Worm (Caenorhabditis elegans) whole organism, mixed stage, embryonic: ENCODE results near the gene mai-2.

Experiments
- blmp-1 ChIP-seq: fragments of 150-350 bp; optimal IDR thresholded peaks from 2 replicates; lab custom pipeline; 2014; ENCODE audit warnings: missing biosample characterization, missing genetic modification characterization
- ceh-83 ChIP-seq: fragments of 200-800 bp; sonication (Bioruptor generic); optimal IDR thresholded peaks from 2 replicates; lab custom pipeline; 2018; ENCODE audit warnings: mild to moderate bottlenecking, missing genetic modification characterization, missing compliant biosample characterization
- mab-5 ChIP-seq: fragments of 150-350 bp; optimal IDR thresholded peaks from 2 replicates; lab custom pipeline; 2014; ENCODE audit warnings: missing biosample characterization, missing genetic modification characterization
- nhr-12 ChIP-seq: fragments of 150-350 bp; optimal IDR thresholded peaks from 2 replicates; lab custom pipeline; 2014; ENCODE audit warnings: missing biosample characterization, missing genetic modification characterization
- pha-4 ChIP-seq: fragments of 150-350 bp; optimal IDR thresholded peaks from 2 replicates; lab custom pipeline; 2018; ENCODE audit warnings: missing biosample characterization, missing genetic modification reagents, missing genetic modification characterization
- sptf-1 ChIP-seq: sonication (generic microtip); optimal IDR thresholded peaks from 2 replicates; lab custom pipeline; 2017; ENCODE audit warnings: mild to moderate bottlenecking, missing genetic modification characterization, moderate library complexity, missing compliant biosample characterization
- unc-39 ChIP-seq: fragments of 150-350 bp; optimal IDR thresholded peaks from 2 replicates; lab custom pipeline; 2014; ENCODE audit warnings: missing biosample characterization, missing genetic modification characterization
- zip-8 ChIP-seq: fragments of 150-350 bp; optimal IDR thresholded peaks from 2 replicates; lab custom pipeline; 2014; ENCODE audit warnings: missing biosample characterization, missing genetic modification characterization

DNA sequence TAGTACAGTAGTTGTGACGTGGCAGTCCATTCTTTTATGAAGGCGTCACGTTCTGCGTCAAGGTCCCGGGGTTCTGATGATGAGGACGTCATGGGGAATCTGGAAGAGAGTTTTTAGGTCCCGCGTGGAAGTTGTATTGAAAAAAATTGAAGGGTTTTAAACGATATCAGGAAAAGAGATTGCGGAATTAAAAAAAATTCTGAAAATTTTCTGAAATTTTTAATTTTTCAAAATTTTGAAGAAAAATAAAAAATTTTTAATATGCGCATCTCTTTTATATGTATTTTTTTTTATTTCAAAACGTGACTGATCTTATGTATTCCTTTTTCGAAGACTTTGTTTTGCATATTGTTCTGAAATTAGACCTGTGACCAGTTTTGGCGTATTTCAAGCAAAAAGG is 36.8 kb downstream of the mai-2 start, which contains the start of gene C04C3.6:
- no peak for TF ChIP-seq sptf-1 (tag; lab: Kevin White, UChicago)
- TF ChIP-seq unc-39 (tag; lab: Kevin White, UChicago): no peak
- TF ChIP-seq nhr-12 (tag; lab: Kevin White, UChicago): no peak
- TF ChIP-seq ceh-83 (GFP tag; lab: Kevin White, UChicago): no peak
- no peak for TF ChIP-seq mab-5 (tag; lab: Kevin White, UChicago)
- no peak for TF ChIP-seq blmp-1 (tag; lab: Kevin White, UChicago)
- TF ChIP-seq pha-4 (tag; lab: Kevin White, UChicago): no peak
- TF ChIP-seq zip-8 (tag; lab: Kevin White, UChicago): no peak
